Fruit fly (Drosophila melanogaster): ENCODE results near the gene Septin1.

- no peak for TF ChIP-seq pan (optimal IDR thresholded peaks at IDR 0.05)
- TF ChIP-seq EcR (GFP tag; optimal IDR thresholded peaks at IDR 0.05), result no peak
- no peak for TF ChIP-seq usp (GFP tag; optimal IDR thresholded peaks at IDR 0.05)
- no peak for TF ChIP-seq Dll (optimal IDR thresholded peaks at IDR 0.05)
Observed at dm6 chrX:21378344-21378882, 20.3 kb downstream of the Septin1 start.

Measured in whole organism.